Worm (Caenorhabditis elegans): ENCODE results near the gene F32D8.3.

The F32D8.3 gene

DNA sequence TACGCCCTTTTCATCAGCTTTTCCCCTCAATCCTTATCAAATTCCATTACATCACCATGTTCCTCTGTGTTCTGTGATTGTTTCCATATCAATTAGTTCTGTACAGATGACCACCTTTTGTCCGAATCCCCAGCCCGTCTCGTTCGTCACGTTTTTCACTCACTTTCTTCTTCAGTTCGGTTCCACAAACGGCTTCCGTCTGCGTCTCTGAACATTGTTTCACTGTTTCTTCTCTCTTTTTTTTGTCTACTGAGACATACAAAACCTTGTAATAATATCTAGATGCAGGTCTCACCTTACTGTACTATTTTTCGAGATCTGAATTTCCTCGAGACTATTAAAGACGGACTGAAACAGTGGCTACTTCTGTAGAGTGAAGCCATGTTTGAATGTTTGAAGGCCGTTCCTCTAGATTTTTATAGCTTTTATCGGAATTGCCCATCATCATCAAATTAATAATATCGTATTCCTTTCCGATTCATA, at the start of gene F32D8.3:
F32D8.3 (plus strand) TSS at position 433 of the 483 bp plus-strand sequence.
- no peak for TF ChIP-seq unc-62 (GFP tag; optimal IDR thresholded peaks at IDR 0.05)

- no peak for TF ChIP-seq unc-62 (GFP tag; optimal IDR thresholded peaks at IDR 0.05)
Observed at ce11 chrV:10838204-10838603, 48.4 kb upstream of the F32D8.3 start.

- TF ChIP-seq unc-62 (GFP tag; optimal IDR thresholded peaks at IDR 0.05) = no peak
Observed at ce11 chrV:10839398-10839797, 47.2 kb upstream of the F32D8.3 start.

DNA sequence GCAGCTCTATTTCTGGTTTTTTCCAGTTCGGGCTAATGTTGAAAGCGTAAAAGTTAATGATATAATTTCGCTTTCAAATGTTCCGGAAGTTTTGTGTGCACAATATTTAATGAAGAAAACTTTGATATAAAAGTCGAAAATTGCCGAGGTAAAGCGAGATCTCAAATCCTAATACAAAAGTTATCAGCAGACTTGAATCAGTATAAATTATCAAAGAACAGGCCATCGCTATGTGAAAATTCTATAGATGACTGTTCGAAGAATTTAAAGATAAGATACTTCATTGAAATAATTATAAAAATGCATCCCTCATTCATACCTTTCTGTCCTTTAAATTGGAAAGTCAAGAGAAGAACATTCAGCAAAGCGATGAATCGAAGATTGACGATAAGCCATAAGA, 39.7 kb upstream of the F32D8.3 start, which contains the start of gene C29A12.6:
C29A12.6 (plus strand) TSS at position 301 of the 400 bp plus-strand sequence.
- TF ChIP-seq unc-62 (GFP tag; optimal IDR thresholded peaks at IDR 0.05) = no peak

DNA sequence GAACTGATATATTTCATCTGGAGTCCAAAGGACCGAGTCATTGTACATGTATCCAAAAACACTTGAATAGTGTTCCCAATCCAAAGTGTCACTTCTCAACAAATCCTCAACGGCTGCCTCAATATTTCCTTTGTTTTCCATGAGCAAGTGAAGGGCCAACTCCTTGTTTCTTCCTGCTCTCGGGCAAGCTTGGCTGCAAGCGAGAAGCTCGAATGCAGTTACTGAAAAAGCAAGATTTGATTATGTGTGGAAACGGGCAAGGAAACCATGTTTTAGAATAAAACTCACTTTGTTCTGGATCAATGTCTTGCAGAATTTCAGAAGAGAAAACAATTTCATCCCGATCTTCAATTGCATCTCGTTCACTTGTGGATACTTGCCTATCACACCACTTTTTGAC, 32.4 kb upstream of the F32D8.3 start:
- TF ChIP-seq unc-62 (GFP tag; optimal IDR thresholded peaks at IDR 0.05) = no peak

DNA sequence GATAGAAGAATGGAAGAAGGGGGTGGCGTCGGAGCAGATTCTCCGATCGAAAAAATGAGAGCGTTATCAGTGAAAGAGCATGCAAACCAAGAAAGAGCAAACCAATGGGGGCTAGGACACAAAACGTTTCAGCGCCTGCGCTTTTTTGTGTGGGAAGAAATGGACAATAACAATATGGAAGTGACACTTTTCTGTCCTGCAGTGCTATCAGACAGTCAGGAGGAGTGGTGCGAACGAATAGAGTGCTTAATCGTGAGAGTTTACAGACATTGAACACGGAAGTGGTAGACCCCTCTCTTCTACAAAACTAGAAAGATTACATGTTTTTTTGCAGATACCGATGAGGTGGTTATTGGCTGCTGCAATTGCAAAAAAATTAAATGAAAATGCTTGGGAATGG, 31.3 kb upstream of the F32D8.3 start:
- no peak for TF ChIP-seq unc-62 (GFP tag; optimal IDR thresholded peaks at IDR 0.05)

DNA sequence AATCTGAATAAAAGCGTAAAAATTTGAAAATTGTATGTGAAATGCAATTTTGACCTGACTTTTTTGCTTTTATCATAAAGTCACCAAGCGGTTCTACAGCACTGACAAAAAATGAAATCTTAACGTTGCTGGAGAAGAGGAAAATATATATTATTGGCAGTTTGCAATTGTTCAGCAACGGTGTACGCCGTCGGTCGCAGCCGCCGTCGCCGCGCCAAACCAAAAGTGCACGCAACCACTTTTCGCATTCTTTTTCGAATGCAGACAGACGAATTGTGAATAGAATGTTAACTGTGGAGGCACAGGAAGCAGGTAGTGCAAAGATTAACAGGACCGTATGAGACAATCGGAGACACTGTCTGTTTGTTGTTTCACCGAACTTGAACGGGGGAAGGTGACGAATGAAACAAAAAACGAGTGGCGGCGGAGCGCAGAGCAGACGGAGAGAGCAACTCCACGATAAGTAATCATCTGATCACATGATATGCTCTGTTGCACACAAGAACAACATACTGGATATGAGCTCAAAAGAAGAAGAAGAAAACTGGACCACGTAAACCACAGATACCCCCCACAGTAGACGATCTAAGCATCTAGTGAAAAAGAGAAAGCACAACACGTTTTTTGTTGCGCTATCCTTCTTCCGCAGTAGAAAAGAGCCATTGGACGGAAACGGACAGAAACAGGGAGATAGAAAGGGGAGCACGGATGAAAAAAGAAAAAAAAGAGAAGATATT, 29.6 kb upstream of the F32D8.3 start:
- no peak for TF ChIP-seq unc-62 (GFP tag; optimal IDR thresholded peaks at IDR 0.05)

ce11 chrV:10858340-10858739, 28.3 kb upstream of the F32D8.3 start:
- TF ChIP-seq unc-62 (GFP tag; optimal IDR thresholded peaks at IDR 0.05) = no peak

- no peak for TF ChIP-seq unc-62 (GFP tag; optimal IDR thresholded peaks at IDR 0.05)
Observed at ce11 chrV:10859048-10859637, 27.5 kb upstream of the F32D8.3 start.

DNA sequence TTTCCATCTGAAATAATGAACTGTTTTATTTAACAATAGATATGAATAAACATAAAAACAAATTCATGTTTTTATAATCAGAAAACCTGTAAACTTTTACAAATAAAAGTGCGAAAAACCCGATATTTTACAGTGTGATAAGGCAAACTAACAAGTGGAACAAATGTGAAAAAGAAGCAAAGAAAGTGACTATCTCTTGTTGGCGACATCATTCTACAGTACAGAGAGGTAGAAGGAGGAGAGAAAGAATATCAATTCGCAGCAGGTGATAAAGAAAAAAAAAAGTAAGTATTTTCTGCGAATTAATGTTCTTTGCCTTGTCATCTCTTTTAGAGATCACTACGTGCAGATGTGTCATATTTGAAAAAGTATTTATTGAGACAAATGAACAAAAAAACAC, 26.9 kb upstream of the F32D8.3 start:
- TF ChIP-seq unc-62 (GFP tag; optimal IDR thresholded peaks at IDR 0.05) = no peak

DNA sequence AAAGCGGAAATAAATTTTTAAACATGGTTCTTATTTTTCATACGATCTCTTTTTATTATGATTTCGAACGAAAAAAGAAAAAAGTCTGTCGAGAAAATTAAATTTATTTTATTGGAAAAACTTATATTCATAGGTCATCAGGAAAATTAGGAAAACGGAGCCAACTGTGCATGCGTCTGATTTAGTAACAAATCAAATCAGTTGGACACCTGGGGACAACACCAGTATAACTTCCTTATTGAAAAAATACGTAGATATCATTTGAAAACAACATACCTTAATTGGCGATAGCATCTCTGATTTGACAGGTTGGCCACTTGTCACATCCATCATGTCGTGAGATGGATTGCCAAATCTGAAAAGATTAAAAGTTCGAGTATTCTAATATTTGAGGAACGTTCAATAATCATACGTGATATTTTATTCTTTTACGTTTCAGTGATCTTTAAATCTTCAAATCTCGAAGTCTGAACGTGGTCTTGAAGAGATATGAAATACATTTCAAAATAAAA, 26.1 kb upstream of the F32D8.3 start:
- TF ChIP-seq unc-62 (GFP tag; optimal IDR thresholded peaks at IDR 0.05) = no peak

DNA sequence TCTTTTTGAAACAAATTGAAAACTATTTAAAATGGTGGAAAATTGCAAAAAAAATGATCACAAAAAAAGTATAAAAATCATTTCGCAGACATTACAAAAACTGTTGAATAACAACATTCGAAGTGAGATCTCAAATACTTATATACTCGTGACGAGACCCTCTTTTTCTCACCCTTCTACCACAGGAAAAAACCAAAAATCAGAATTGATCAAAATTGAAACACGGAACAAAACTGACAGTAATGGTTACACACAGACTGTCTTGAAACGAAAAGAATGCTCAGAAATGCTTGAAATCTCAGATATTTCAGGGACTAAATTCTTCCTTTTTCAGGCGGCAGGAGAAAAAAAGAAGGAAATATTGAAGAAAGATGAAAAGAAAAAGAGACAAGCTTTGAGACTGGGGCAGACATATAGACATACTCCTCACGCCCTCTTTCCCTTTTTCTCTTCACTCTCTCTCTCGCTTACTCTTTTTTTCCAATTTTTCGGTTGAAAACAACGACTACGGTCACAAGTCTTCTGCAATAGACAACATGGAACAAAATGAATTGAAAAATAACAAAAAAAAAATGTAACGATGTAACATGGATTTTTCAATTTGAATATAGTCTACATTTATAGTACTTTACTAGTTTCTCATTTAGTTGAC, 24.9 kb upstream of the F32D8.3 start:
- TF ChIP-seq unc-62 (GFP tag; optimal IDR thresholded peaks at IDR 0.05) = no peak

DNA sequence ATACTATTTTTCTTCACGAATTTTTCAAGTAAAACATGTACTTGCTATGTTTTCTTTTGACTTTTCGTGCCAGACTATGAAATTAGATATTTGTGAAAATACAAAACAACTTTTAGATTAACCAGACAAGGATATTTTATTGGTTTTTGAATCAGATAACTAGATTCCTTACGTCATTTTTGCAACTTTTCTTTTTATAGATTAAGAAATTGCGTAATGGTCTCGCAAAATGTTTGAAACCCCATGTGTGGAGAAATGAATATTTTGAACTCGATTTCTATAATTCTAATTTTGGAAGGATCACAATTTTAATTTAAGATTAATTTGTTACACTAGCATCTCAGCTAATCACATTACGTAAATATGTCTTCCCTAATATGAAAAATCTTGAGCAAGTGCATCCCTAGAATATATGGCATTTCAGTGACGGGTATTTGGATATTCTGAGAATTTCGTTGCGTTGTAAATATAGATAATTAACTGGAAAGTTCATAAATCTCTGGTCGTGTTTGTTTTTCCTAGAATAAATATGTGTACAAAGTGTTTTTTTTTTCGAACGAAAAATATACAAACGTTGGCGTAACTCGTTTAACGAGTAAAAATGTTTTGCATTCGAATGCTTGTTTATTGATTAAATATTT, 24.1 kb upstream of the F32D8.3 start:
- no peak for TF ChIP-seq unc-62 (GFP tag; optimal IDR thresholded peaks at IDR 0.05)

DNA sequence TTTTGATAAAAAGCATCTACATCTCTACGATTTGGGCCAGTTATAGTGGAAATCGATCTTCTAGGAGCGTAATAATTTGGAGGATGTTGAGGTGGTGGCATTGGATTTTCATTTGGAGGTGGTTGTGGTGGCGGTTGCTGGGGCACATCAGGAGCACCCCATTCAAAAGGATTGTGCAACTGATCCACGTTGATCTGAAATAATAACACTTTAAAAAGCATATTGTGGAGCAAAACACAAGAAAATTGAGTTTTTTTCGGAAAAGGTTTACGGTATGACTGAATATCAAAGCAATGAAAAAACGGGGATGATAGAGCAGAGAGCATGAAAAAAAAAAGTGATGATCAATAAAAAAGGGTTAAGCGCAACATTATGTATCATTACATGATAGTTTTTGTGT, 21.0 kb upstream of the F32D8.3 start, which contains the start of gene saeg-1:
saeg-1 (minus strand) TSS at position 101 of the 400 bp plus-strand sequence.
- no peak for TF ChIP-seq unc-62 (GFP tag; optimal IDR thresholded peaks at IDR 0.05)

ce11 chrV:10867586-10867985, 19.1 kb upstream of the F32D8.3 start:
- no peak for TF ChIP-seq unc-62 (GFP tag; optimal IDR thresholded peaks at IDR 0.05)

ce11 chrV:10870050-10870449, 16.6 kb upstream of the F32D8.3 start:
- TF ChIP-seq unc-62 (GFP tag; optimal IDR thresholded peaks at IDR 0.05) = no peak
